Fruit fly (Drosophila melanogaster): ENCODE measurements around the gene CG46025.

dm6 chr2L:7808886-7809698, 55.1 kb downstream of the CG46025 start:
- TF ChIP-seq psq (optimal IDR thresholded peaks at IDR 0.05) = no peak
- no peak for TF ChIP-seq insv (optimal IDR thresholded peaks at IDR 0.05)
- TF ChIP-seq ttk (optimal IDR thresholded peaks at IDR 0.05) = no peak

All from Kc167 (cell line).